Worm (Caenorhabditis elegans) whole organism, L1 larva: ENCODE data around the gene T22F3.2.
A peak's percentile ranks its signal among the peaks of the same experiment; 100 is the strongest.

Source experiments
- aly-2 ChIP-seq: fragments of 150-350 bp; optimal IDR thresholded peaks from 2 replicates; lab custom pipeline; 2014; ENCODE audit warnings: missing biosample characterization, missing genetic modification characterization
- egl-27 ChIP-seq, 2 experiments: fragments of 150-350 bp in 1 of 2; sonication (generic microtip); optimal IDR thresholded peaks; 3 replicates each; lab custom pipeline; 2017 to 2018; ENCODE audit warnings: missing biosample characterization in 2 of 2, missing genetic modification characterization in 2 of 2, missing genetic modification reagents in 2 of 2
- elt-2 ChIP-seq: sonication (generic microtip); optimal IDR thresholded peaks from 2 replicates; lab custom pipeline; 2016; ENCODE audit warnings: missing genetic modification characterization, mild to moderate bottlenecking, inconsistent platforms, missing compliant biosample characterization, missing genetic modification reagents
- elt-3 ChIP-seq, 6 experiments: fragments of 150-350 bp in 1 of 6; sonication (generic microtip); optimal IDR thresholded peaks; 2 replicates each; lab custom pipeline; 2017 to 2018; ENCODE audit warnings: missing biosample characterization in 6 of 6, missing genetic modification characterization in 6 of 6, inconsistent platforms in 1 of 6
- lin-14 ChIP-seq: fragments of 200-800 bp; sonication (Bioruptor generic); optimal IDR thresholded peaks from 2 replicates; lab custom pipeline; 2018; ENCODE audit warnings: mild to moderate bottlenecking, missing genetic modification characterization, moderate library complexity, missing compliant biosample characterization
- lin-15B ChIP-seq: fragments of 150-350 bp; sonication (generic microtip); optimal IDR thresholded peaks from 3 replicates; lab custom pipeline; 2014; ENCODE audit warnings: missing biosample characterization, missing genetic modification characterization
- snu-23 ChIP-seq: sonication (generic microtip); optimal IDR thresholded peaks from 2 replicates; lab custom pipeline; 2016; ENCODE audit warnings: missing genetic modification characterization, missing compliant biosample characterization
- unc-30 ChIP-seq: sonication (generic microtip); optimal IDR thresholded peaks from 2 replicates; lab custom pipeline; 2017; ENCODE audit warnings: missing biosample characterization, missing genetic modification characterization
- unc-62 ChIP-seq: fragments of 150-350 bp; optimal IDR thresholded peaks from 2 replicates; lab custom pipeline; 2014; ENCODE audit warnings: missing biosample characterization, missing genetic modification reagents, missing genetic modification characterization

ce11 chrV:3632249-3633030 is 46.0 kb downstream of the T22F3.2 start:
- TF ChIP-seq unc-62 (GFP tag; lab: Kevin White, UChicago) (no peak), egl-27 (tag; optimal IDR thresholded peaks at IDR 0.05; lab: Kevin White, UChicago) (no peak), lin-14 (GFP tag; lab: Kevin White, UChicago) (no peak), unc-30 (no peak), snu-23 (no peak), lin-15B (tag; lab: Kevin White, UChicago) (no peak), elt-2 (peak; percentile 84), aly-2 (tag; lab: Kevin White, UChicago) (no peak), elt-3 (tag; optimal IDR thresholded peaks at IDR 0.05; lab: Kevin White, UChicago) (no peak)
